Worm (Caenorhabditis elegans): ENCODE results near the gene ZK418.10.

Gene ZK418.10

ce11 chrIII:7103940-7104440, 13.5 kb upstream of the ZK418.10 start, which contains the start of gene cpg-2:
Gene cpg-2 (minus strand): TSS chrIII:7103990.
- TF ChIP-seq mab-5 (tag; optimal IDR thresholded peaks at IDR 0.05) (no peak), lin-32 (GFP tag; optimal IDR thresholded peaks at IDR 0.05) (no peak), lsy-2 (tag; optimal IDR thresholded peaks at IDR 0.05) (no peak), nhr-12 (tag; optimal IDR thresholded peaks at IDR 0.05) (no peak), drap-1 (GFP tag; optimal IDR thresholded peaks at IDR 0.05) (no peak), ces-1 (GFP tag; optimal IDR thresholded peaks at IDR 0.05) (no peak), elt-1 (tag; optimal IDR thresholded peaks at IDR 0.05; ENCODE audit: borderline replicate concordance, insufficient read depth) (no peak), nhr-76 (tag; optimal IDR thresholded peaks at IDR 0.05) (no peak), ztf-11 (tag; optimal IDR thresholded peaks at IDR 0.05) (no peak), cnd-1 (tag; optimal IDR thresholded peaks at IDR 0.05) (no peak), elt-3 (tag; optimal IDR thresholded peaks at IDR 0.05) (no peak), blmp-1 (tag; optimal IDR thresholded peaks at IDR 0.05) (no peak), ceh-39 (tag; optimal IDR thresholded peaks at IDR 0.05) (no peak), lin-13 (tag; optimal IDR thresholded peaks at IDR 0.05) (no peak), flh-1 (GFP tag; optimal IDR thresholded peaks at IDR 0.05) (no peak), ceh-43 (GFP tag; optimal IDR thresholded peaks at IDR 0.05) (no peak), unc-120 (tag; optimal IDR thresholded peaks at IDR 0.05; ENCODE audit: poor library complexity, severe bottlenecking) (no peak), nhr-237 (tag; optimal IDR thresholded peaks at IDR 0.05) (no peak), snpc-4 (tag; optimal IDR thresholded peaks at IDR 0.05) (no peak)

ce11 chrIII:7101814-7102477, 11.5 kb upstream of the ZK418.10 start:
- TF ChIP-seq unc-62 (GFP tag; optimal IDR thresholded peaks at IDR 0.05) (no peak), unc-120 (tag; optimal IDR thresholded peaks at IDR 0.05; ENCODE audit: poor library complexity, severe bottlenecking) (no peak), zip-8 (tag; optimal IDR thresholded peaks at IDR 0.05) (no peak), lin-32 (GFP tag; optimal IDR thresholded peaks at IDR 0.05) (no peak), nhr-237 (tag; optimal IDR thresholded peaks at IDR 0.05) (no peak), bed-3 (GFP tag; optimal IDR thresholded peaks at IDR 0.05) (no peak), ham-2 (GFP tag; optimal IDR thresholded peaks at IDR 0.05) (no peak), pha-4 (tag; optimal IDR thresholded peaks at IDR 0.05) (no peak), flh-1 (GFP tag; optimal IDR thresholded peaks at IDR 0.05) (no peak), nhr-28 (tag; optimal IDR thresholded peaks at IDR 0.05) (no peak), elt-1 (tag; optimal IDR thresholded peaks at IDR 0.05; ENCODE audit: borderline replicate concordance, insufficient read depth) (no peak), sem-2 (GFP tag; optimal IDR thresholded peaks at IDR 0.05) (no peak), ceh-83 (GFP tag; optimal IDR thresholded peaks at IDR 0.05) (no peak), unc-39 (tag; optimal IDR thresholded peaks at IDR 0.05) (no peak), M03D4.4 (tag; optimal IDR thresholded peaks at IDR 0.05) (no peak), nhr-2 (tag; optimal IDR thresholded peaks at IDR 0.05) (no peak), ztf-11 (tag; optimal IDR thresholded peaks at IDR 0.05) (no peak), cnd-1 (tag; optimal IDR thresholded peaks at IDR 0.05) (no peak)

DNA sequence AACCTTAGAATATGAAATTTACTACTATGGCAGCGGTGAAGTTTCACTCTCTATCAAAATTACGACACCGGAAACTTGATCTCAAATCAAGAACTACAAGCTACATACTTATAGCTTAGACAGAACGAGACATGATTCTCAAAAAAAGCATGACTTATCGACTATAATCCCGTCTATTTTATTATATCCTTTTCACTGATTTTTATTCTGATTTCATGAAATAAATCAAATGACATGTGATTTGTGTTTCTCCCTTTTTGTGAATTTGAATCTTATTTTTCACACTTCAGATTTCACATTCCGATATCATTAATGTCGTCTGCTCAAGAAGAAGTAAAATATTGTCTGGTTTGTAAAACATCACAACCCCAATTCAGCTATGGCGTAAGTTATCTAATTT, 9.5 kb upstream of the ZK418.10 start, which contains the start of gene ZK418.11:
Gene ZK418.11, plus strand, starts transcription at position 289 of the 400 bp plus-strand sequence.
- TF ChIP-seq zip-8 (tag; optimal IDR thresholded peaks at IDR 0.05) (no peak), flh-1 (GFP tag; optimal IDR thresholded peaks at IDR 0.05) (no peak), mls-2 (tag; optimal IDR thresholded peaks at IDR 0.05) (no peak), lsy-2 (tag; optimal IDR thresholded peaks at IDR 0.05) (no peak), nhr-12 (tag; optimal IDR thresholded peaks at IDR 0.05) (no peak), mab-5 (tag; optimal IDR thresholded peaks at IDR 0.05) (no peak)

- no peak for TF ChIP-seq sem-2 (GFP tag; optimal IDR thresholded peaks at IDR 0.05)
- TF ChIP-seq unc-39 (tag; optimal IDR thresholded peaks at IDR 0.05): no peak
- no peak for TF ChIP-seq cnd-1 (tag; optimal IDR thresholded peaks at IDR 0.05)
- TF ChIP-seq unc-120 (tag; optimal IDR thresholded peaks at IDR 0.05; ENCODE audit: poor library complexity, severe bottlenecking): no peak
- TF ChIP-seq nhr-28 (tag; optimal IDR thresholded peaks at IDR 0.05): no peak
These were observed 6.0 kb upstream of the ZK418.10 start for ce11 chrIII:7096481-7096880.

DNA sequence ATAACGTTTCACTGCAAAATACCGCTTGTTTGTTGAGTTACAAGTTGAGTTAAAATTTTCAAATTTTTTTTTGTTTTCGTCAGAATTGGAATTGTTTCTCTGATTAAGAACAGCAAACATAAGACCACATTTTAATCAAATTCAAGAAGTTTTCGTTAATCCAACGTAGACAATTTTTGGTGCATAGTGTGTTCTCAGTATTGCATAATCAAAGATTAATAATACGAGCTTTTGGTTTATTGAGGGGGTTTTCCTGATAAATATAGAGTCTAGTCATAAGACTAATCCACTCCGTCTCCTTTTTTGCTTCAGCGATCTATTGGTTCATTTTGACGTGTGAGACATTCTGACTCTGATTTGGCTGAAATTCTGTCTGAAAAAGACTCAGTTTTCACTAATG, 4.7 kb upstream of the ZK418.10 start, which contains the start of gene nhr-9:
Gene nhr-9, plus strand, starts transcription at position 307 of the 400 bp plus-strand sequence.
- TF ChIP-seq mls-2 (tag; optimal IDR thresholded peaks at IDR 0.05) (no peak), nhr-12 (tag; optimal IDR thresholded peaks at IDR 0.05) (no peak), ceh-43 (GFP tag; optimal IDR thresholded peaks at IDR 0.05) (no peak), ceh-83 (GFP tag; optimal IDR thresholded peaks at IDR 0.05) (no peak), ztf-11 (tag; optimal IDR thresholded peaks at IDR 0.05) (no peak), bed-3 (GFP tag; optimal IDR thresholded peaks at IDR 0.05) (no peak), unc-62 (GFP tag; optimal IDR thresholded peaks at IDR 0.05) (no peak)

All from whole organism, mixed stage, embryonic.